Fruit fly (Drosophila melanogaster) whole organism, embryonic: ENCODE data around the gene Phae1.

Experiments
- CG10543 ChIP-seq: fragments of 200-800 bp; sonication (Bioruptor generic); optimal IDR thresholded peaks from 3 replicates; lab custom pipeline; 2017; ENCODE audit warnings: missing biosample characterization, mild to moderate bottlenecking, missing genetic modification characterization, moderate library complexity
- lmd ChIP-seq: fragments of 200-800 bp; sonication (Bioruptor generic); IDR thresholded peaks from 2 replicates; pipeline ENCODE4 v1.3.6; 2022; ENCODE audit warnings: missing biosample characterization, missing genetic modification characterization

DNA sequence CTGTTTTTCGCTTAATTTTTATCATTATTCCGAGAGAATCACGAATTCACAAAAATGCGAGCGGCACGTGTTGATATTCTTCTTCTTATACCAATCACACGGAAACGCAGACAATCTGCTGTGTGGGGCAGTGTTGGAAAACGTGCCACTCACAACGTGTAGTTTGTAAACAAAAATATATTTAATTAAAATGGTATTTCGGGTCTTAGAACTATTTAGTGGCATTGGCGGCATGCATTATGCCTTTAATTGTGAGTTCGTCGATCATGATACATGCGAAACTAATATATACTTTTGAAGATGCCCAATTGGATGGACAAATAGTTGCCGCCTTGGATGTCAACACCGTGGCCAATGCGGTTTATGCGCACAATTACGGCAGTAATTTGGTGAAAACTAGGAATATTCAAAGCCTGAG lies 12.8 kb upstream of the Phae1 start, which contains the start of the genes CG6712 and Mt2:
- no peak; the same call in 1 of the 2 replicates for TF ChIP-seq lmd (GFP tag; lab: Robert Waterston, UW)
- TF ChIP-seq CG10543 (GFP tag; lab: Kevin White, UChicago) = no peak
